Fruit fly (Drosophila melanogaster) whole organism, embryonic: ENCODE results near the gene CG9132.

Experiments used
- CG1024 ChIP-seq: fragments of 200-800 bp; sonication (Bioruptor generic); IDR thresholded peaks from 2 replicates; pipeline ENCODE4 v1.3.6; 2022; ENCODE audit warnings: missing biosample characterization, missing genetic modification characterization
- CG10654 ChIP-seq: fragments of 200-800 bp; sonication (Bioruptor generic); optimal IDR thresholded peaks from 2 replicates; lab custom pipeline; 2016; ENCODE audit warnings: missing biosample characterization, missing genetic modification characterization
- CG11093 ChIP-seq: fragments of 200-800 bp; sonication (Bioruptor generic); IDR thresholded peaks from 3 replicates; pipeline ENCODE4 v1.3.6; 2022; ENCODE audit warnings: missing biosample characterization, missing genetic modification characterization
- CG11696 ChIP-seq: fragments of 200-800 bp; sonication (Bioruptor generic); IDR thresholded peaks from 2 replicates; pipeline ENCODE4 v1.3.6; 2022; ENCODE audit warnings: missing biosample characterization, missing genetic modification characterization
- CG11723 ChIP-seq: fragments of 200-800 bp; sonication (Bioruptor generic); optimal IDR thresholded peaks from 2 replicates; lab custom pipeline; 2017; ENCODE audit warnings: missing biosample characterization, mild to moderate bottlenecking, missing genetic modification characterization
- CG13287 ChIP-seq: fragments of 200-800 bp; sonication (Bioruptor generic); IDR thresholded peaks from 2 replicates; pipeline ENCODE4 v1.3.6; 2022; ENCODE audit warnings: missing biosample characterization, missing genetic modification characterization; ENCODE audit not compliant: partially characterized antibody
- CG13424 ChIP-seq: fragments of 200-800 bp; sonication (Bioruptor generic); optimal IDR thresholded peaks from 2 replicates; lab custom pipeline; 2019; ENCODE audit warnings: missing biosample characterization, mild to moderate bottlenecking, missing genetic modification characterization, moderate library complexity
- CG14965 ChIP-seq: fragments of 200-800 bp; sonication (Bioruptor generic); optimal IDR thresholded peaks from 2 replicates; lab custom pipeline; 2016; ENCODE audit warnings: missing biosample characterization, missing genetic modification characterization, borderline replicate concordance
- CG18262 ChIP-seq: fragments of 200-800 bp; optimal IDR thresholded peaks from 3 replicates; lab custom pipeline; 2019; ENCODE audit warnings: missing biosample characterization, mild to moderate bottlenecking, missing genetic modification characterization, moderate library complexity
- CG2199 ChIP-seq: fragments of 200-800 bp; sonication (Bioruptor generic); IDR thresholded peaks from 3 replicates; pipeline ENCODE4 v1.3.6; 2022; ENCODE audit warnings: missing biosample characterization, missing genetic modification characterization
- CG32767 ChIP-seq: fragments of 200-800 bp; sonication (Bioruptor generic); IDR thresholded peaks from 2 replicates; pipeline ENCODE4 v1.3.6; 2022; ENCODE audit warnings: missing biosample characterization, missing genetic modification characterization
- CG4730 ChIP-seq: fragments of 200-800 bp; sonication (Bioruptor generic); IDR thresholded peaks from 2 replicates; pipeline ENCODE4 v1.3.6; 2022; ENCODE audit warnings: missing biosample characterization, missing genetic modification characterization
- CG4854 ChIP-seq: fragments of 200-800 bp; sonication (Bioruptor generic); optimal IDR thresholded peaks from 2 replicates; lab custom pipeline; 2016; ENCODE audit warnings: missing biosample characterization, missing genetic modification characterization, inconsistent platforms
- CG8089 ChIP-seq: fragments of 200-800 bp; sonication (Bioruptor generic); optimal IDR thresholded peaks from 3 replicates; lab custom pipeline; 2016; ENCODE audit warnings: missing biosample characterization, missing genetic modification characterization
- CG8359 ChIP-seq: fragments of 200-800 bp; sonication (Bioruptor generic); optimal IDR thresholded peaks from 2 replicates; lab custom pipeline; 2017; ENCODE audit warnings: missing biosample characterization, mild to moderate bottlenecking, missing genetic modification characterization, borderline replicate concordance
- CG8478 ChIP-seq: fragments of >200 bp; optimal IDR thresholded peaks from 2 replicates; lab custom pipeline; 2018
- D ChIP-seq, 2 experiments: fragments of 200-800 bp in 1 of 2; fragments of >200 bp in 1 of 2; sonication (Bioruptor generic) in 1 of 2; optimal IDR thresholded peaks; 2 replicates in 1 of 2; 3 replicates in 1 of 2; lab custom pipeline; 2017; ENCODE audit warnings: mild to moderate bottlenecking in 1 of 2, missing biosample characterization in 1 of 2, missing genetic modification characterization in 1 of 2, missing genetic modification reagents in 1 of 2
- Deaf1 ChIP-seq: fragments of 200-800 bp; optimal IDR thresholded peaks from 3 replicates; lab custom pipeline; 2019; ENCODE audit warnings: missing biosample characterization, mild to moderate bottlenecking, missing genetic modification characterization, moderate library complexity
- Dref ChIP-seq: fragments of 200-800 bp; sonication (Bioruptor generic); IDR thresholded peaks from 2 replicates; pipeline ENCODE4 v1.3.6; 2022; ENCODE audit warnings: missing biosample characterization, missing genetic modification characterization
- E2f2 ChIP-seq: fragments of 200-800 bp; sonication (Bioruptor generic); IDR thresholded peaks from 2 replicates; pipeline ENCODE4 v1.3.6; 2022; ENCODE audit warnings: missing biosample characterization, missing genetic modification characterization
- Eip74EF ChIP-seq, 2 experiments: fragments of 200-800 bp in 1 of 2; fragments of >200 bp in 1 of 2; sonication (Bioruptor generic) in 1 of 2; optimal IDR thresholded peaks; 2 replicates each; lab custom pipeline; 2017 to 2019; ENCODE audit warnings: missing biosample characterization in 2 of 2, missing genetic modification characterization in 2 of 2, mild to moderate bottlenecking in 1 of 2, moderate library complexity in 1 of 2
- HLHmδ ChIP-seq: fragments of 200-800 bp; sonication (Bioruptor generic); optimal IDR thresholded peaks from 2 replicates; lab custom pipeline; 2018; ENCODE audit warnings: missing biosample characterization, mild to moderate bottlenecking, missing genetic modification characterization, moderate library complexity
- Hr3 ChIP-seq: fragments of 200-800 bp; sonication (Bioruptor generic); optimal IDR thresholded peaks from 3 replicates; lab custom pipeline; 2016; ENCODE audit warnings: missing biosample characterization, missing genetic modification characterization
- Lhr ChIP-seq: fragments of 200-800 bp; sonication (Bioruptor generic); optimal IDR thresholded peaks from 3 replicates; lab custom pipeline; 2017; ENCODE audit warnings: mild to moderate bottlenecking, missing biosample characterization, missing genetic modification reagents, missing genetic modification characterization
- Lpt ChIP-seq: fragments of >200 bp; optimal IDR thresholded peaks from 2 replicates; lab custom pipeline; 2018; ENCODE audit warnings: missing biosample characterization, missing genetic modification characterization
- Nf-YA ChIP-seq: fragments of 200-800 bp; sonication (Bioruptor generic); IDR thresholded peaks from 2 replicates; pipeline ENCODE4 v1.3.6; 2022; ENCODE audit warnings: missing biosample characterization, missing genetic modification characterization
- Ptx1 ChIP-seq: fragments of 200-800 bp; sonication (Bioruptor generic); IDR thresholded peaks from 2 replicates; pipeline ENCODE4 v1.3.6; 2022; ENCODE audit warnings: missing biosample characterization, missing genetic modification characterization
- Rfx ChIP-seq: fragments of 200-800 bp; sonication (Bioruptor generic); IDR thresholded peaks from 2 replicates; pipeline ENCODE4 v1.3.6; 2022; ENCODE audit warnings: missing biosample characterization, missing genetic modification characterization
- Scr ChIP-seq: fragments of 200-800 bp; sonication (Bioruptor generic); IDR thresholded peaks from 2 replicates; pipeline ENCODE4 v1.3.6; 2022; ENCODE audit warnings: missing biosample characterization, missing genetic modification characterization; ENCODE audit not compliant: partially characterized antibody
- Sox102F ChIP-seq: fragments of 200-800 bp; sonication (Bioruptor generic); optimal IDR thresholded peaks from 2 replicates; lab custom pipeline; 2018; ENCODE audit warnings: missing biosample characterization, mild to moderate bottlenecking, missing genetic modification characterization, moderate library complexity
- YL-1 ChIP-seq: fragments of 200-800 bp; sonication (Bioruptor generic); optimal IDR thresholded peaks from 3 replicates; lab custom pipeline; 2017; ENCODE audit warnings: missing biosample characterization, mild to moderate bottlenecking, missing genetic modification characterization
- amos ChIP-seq: fragments of 200-800 bp; sonication (Bioruptor generic); IDR thresholded peaks from 2 replicates; pipeline ENCODE4 v1.3.6; 2022; ENCODE audit warnings: missing biosample characterization, missing genetic modification characterization; ENCODE audit not compliant: partially characterized antibody
- bigmax ChIP-seq: fragments of 200-800 bp; sonication (Bioruptor generic); optimal IDR thresholded peaks from 2 replicates; lab custom pipeline; 2018; ENCODE audit warnings: missing biosample characterization, mild to moderate bottlenecking, missing genetic modification characterization
- croc ChIP-seq: fragments of 200-800 bp; sonication (Bioruptor generic); conservative IDR thresholded peaks from 3 replicates; pipeline ENCODE4 v1.3.6; 2022; ENCODE audit warnings: missing biosample characterization, missing genetic modification characterization
- crol ChIP-seq: fragments of 200-800 bp; sonication (Bioruptor generic); IDR thresholded peaks from 2 replicates; pipeline ENCODE4 v1.3.6; 2022; ENCODE audit warnings: missing biosample characterization, missing genetic modification characterization
- dmrt99B ChIP-seq: fragments of 200-800 bp; sonication (Bioruptor generic); optimal IDR thresholded peaks from 2 replicates; lab custom pipeline; 2018; ENCODE audit warnings: missing biosample characterization, mild to moderate bottlenecking, missing genetic modification characterization, moderate library complexity
- fd64A ChIP-seq: fragments of 200-800 bp; sonication (Bioruptor generic); optimal IDR thresholded peaks from 3 replicates; lab custom pipeline; 2018; ENCODE audit warnings: missing biosample characterization, mild to moderate bottlenecking, missing genetic modification characterization
- fru ChIP-seq: fragments of >200 bp; optimal IDR thresholded peaks from 2 replicates; lab custom pipeline; 2017
- hkb ChIP-seq, 2 experiments: fragments of 200-800 bp in 1 of 2; fragments of >200 bp in 1 of 2; sonication (Bioruptor generic) in 1 of 2; IDR thresholded peaks in 1 of 2; optimal IDR thresholded peaks in 1 of 2; 2 replicates each; pipeline versions ENCODE4 v1.3.6 to Lab custom; 2017 to 2022; ENCODE audit warnings: missing biosample characterization in 1 of 2, missing genetic modification characterization in 1 of 2
- kah ChIP-seq: fragments of 200-800 bp; sonication (Bioruptor generic); optimal IDR thresholded peaks from 2 replicates; lab custom pipeline; 2018; ENCODE audit warnings: missing biosample characterization, mild to moderate bottlenecking, missing genetic modification characterization
- mld ChIP-seq: fragments of 200-800 bp; sonication (Bioruptor generic); IDR thresholded peaks from 3 replicates; pipeline ENCODE4 v1.3.6; 2022; ENCODE audit warnings: missing biosample characterization, missing genetic modification characterization; ENCODE audit not compliant: partially characterized antibody
- nau ChIP-seq: fragments of 200-800 bp; sonication (Bioruptor generic); optimal IDR thresholded peaks from 3 replicates; lab custom pipeline; 2017; ENCODE audit warnings: missing biosample characterization, mild to moderate bottlenecking, missing genetic modification characterization, missing genetic modification reagents
- nmo ChIP-seq: fragments of 200-800 bp; sonication (Bioruptor generic); optimal IDR thresholded peaks from 2 replicates; lab custom pipeline; 2018; ENCODE audit warnings: missing biosample characterization, mild to moderate bottlenecking, missing genetic modification characterization, moderate library complexity
- pb ChIP-seq: fragments of 200-800 bp; sonication (Bioruptor generic); optimal IDR thresholded peaks from 3 replicates; lab custom pipeline; 2016; ENCODE audit warnings: missing biosample characterization, missing genetic modification characterization
- sisA ChIP-seq: fragments of 200-800 bp; sonication (Bioruptor generic); IDR thresholded peaks from 2 replicates; pipeline ENCODE4 v1.3.6; 2022; ENCODE audit warnings: missing biosample characterization, missing genetic modification characterization
- slbo ChIP-seq: fragments of 200-800 bp; sonication (Bioruptor generic); IDR thresholded peaks from 2 replicates; pipeline ENCODE4 v1.3.6; 2022; ENCODE audit warnings: missing biosample characterization, missing genetic modification characterization
- tap ChIP-seq: fragments of 200-800 bp; optimal IDR thresholded peaks from 3 replicates; lab custom pipeline; 2019; ENCODE audit warnings: missing biosample characterization, mild to moderate bottlenecking, missing genetic modification characterization, moderate library complexity
- trh ChIP-seq: fragments of 200-800 bp; sonication (Bioruptor generic); optimal IDR thresholded peaks from 2 replicates; lab custom pipeline; 2016; ENCODE audit warnings: missing biosample characterization, missing genetic modification characterization
- wor ChIP-seq: fragments of 200-800 bp; sonication (Bioruptor generic); IDR thresholded peaks from 2 replicates; pipeline ENCODE4 v1.3.6; 2022; ENCODE audit warnings: missing biosample characterization, missing genetic modification characterization
- zfh1 ChIP-seq: fragments of 200-800 bp; sonication (Bioruptor generic); IDR thresholded peaks from 3 replicates; pipeline ENCODE4 v1.3.6; 2022; ENCODE audit warnings: missing biosample characterization, missing genetic modification characterization

CG9132 gene

dm6 chrX:16822080-16822479 is 21.6 kb upstream of the CG9132 start (continued):
- no peak for TF ChIP-seq Dref (GFP tag; lab: Robert Waterston, UW)
- peak; percentile 60 for TF ChIP-seq CG13424 (tag; lab: Kevin White, UChicago)
- TF ChIP-seq CG11093: peak; percentile 25; the same call in 1 of the 3 replicates
- TF ChIP-seq Deaf1 (tag; lab: Kevin White, UChicago): no peak
- no peak for TF ChIP-seq pb
- TF ChIP-seq CG8089 (GFP tag; lab: Kevin White, UChicago): no peak
- TF ChIP-seq nmo (GFP tag; lab: Kevin White, UChicago): peak; percentile 65
- TF ChIP-seq fru (lab: Kevin White, UChicago): no peak
- TF ChIP-seq Lpt (GFP tag; lab: Kevin White, UChicago): no peak
- peak; percentile 14; the same call in 1 of the 3 replicates for TF ChIP-seq croc (GFP tag; lab: Robert Waterston, UW)
- peak; percentile 47; the same call in 1 of the 2 replicates for TF ChIP-seq E2f2
- no peak for TF ChIP-seq fd64A (GFP tag; lab: Kevin White, UChicago)
- TF ChIP-seq trh: no peak
- peak; percentile 66 for TF ChIP-seq slbo (GFP tag; lab: Robert Waterston, UW)
- no peak for TF ChIP-seq CG2199 (GFP tag; lab: Robert Waterston, UW)
- peak in 1 of 2 experiments; percentile 38 for TF ChIP-seq Eip74EF (GFP tag; optimal IDR thresholded peaks at IDR 0.05; lab: Kevin White, UChicago)
- TF ChIP-seq hkb (optimal IDR thresholded peaks at IDR 0.05; lab: Kevin White, UChicago): no peak
- peak; percentile 78 for TF ChIP-seq hkb (GFP tag; IDR thresholded peaks at IDR 0.05; lab: Robert Waterston, UW)
- no peak for TF ChIP-seq kah
- no peak for TF ChIP-seq CG11723 (GFP tag; lab: Kevin White, UChicago)
- TF ChIP-seq Rfx (GFP tag; lab: Robert Waterston, UW): peak; percentile 50
- TF ChIP-seq Lhr: no peak
- peak; percentile 39; the same call in 1 of the 2 replicates for TF ChIP-seq CG4730
- no peak for TF ChIP-seq CG14965
- no peak for TF ChIP-seq bigmax (GFP tag; lab: Kevin White, UChicago)
- TF ChIP-seq CG8478: no peak
- no peak for TF ChIP-seq YL-1
- TF ChIP-seq CG11696 (GFP tag; lab: Robert Waterston, UW): no peak
- peak; percentile 42; the same call in 1 of the 2 replicates for TF ChIP-seq Nf-YA (GFP tag; lab: Robert Waterston, UW)
- TF ChIP-seq CG10654 (GFP tag; lab: Kevin White, UChicago): no peak
- TF ChIP-seq tap (tag; lab: Kevin White, UChicago): peak; percentile 50
- peak; percentile 66 for TF ChIP-seq Ptx1 (GFP tag; lab: Robert Waterston, UW)
- peak; percentile 49 for TF ChIP-seq CG18262 (tag; lab: Kevin White, UChicago)
- peak; percentile 45; the same call in 1 of the 3 replicates for TF ChIP-seq zfh1 (GFP tag; lab: Robert Waterston, UW)
- no peak for TF ChIP-seq mld (GFP tag; lab: Robert Waterston, UW)
- 0 out of 2 replicates have a peak, but pooled peaks have one; percentile 35 for TF ChIP-seq CG32767 (GFP tag; lab: Robert Waterston, UW)
- TF ChIP-seq sisA (GFP tag; lab: Robert Waterston, UW): peak; percentile 38
- no peak for TF ChIP-seq CG13287 (GFP tag; lab: Robert Waterston, UW)
- no peak for TF ChIP-seq crol (GFP tag; lab: Robert Waterston, UW)
- no peak for TF ChIP-seq HLHmδ
- TF ChIP-seq Scr (GFP tag; lab: Robert Waterston, UW): no peak
- TF ChIP-seq amos (GFP tag; lab: Robert Waterston, UW): no peak
- TF ChIP-seq nau (GFP tag; lab: Kevin White, UChicago): no peak
- TF ChIP-seq CG4854: no peak
- no peak for TF ChIP-seq CG1024 (GFP tag; lab: Robert Waterston, UW)
- TF ChIP-seq Sox102F (GFP tag; lab: Kevin White, UChicago): peak; percentile 78
- TF ChIP-seq CG8359 (GFP tag; lab: Kevin White, UChicago): no peak
- peak; percentile 24; the same call in 1 of the 2 replicates for TF ChIP-seq wor (GFP tag; lab: Robert Waterston, UW)
- TF ChIP-seq D (optimal IDR thresholded peaks at IDR 0.05; lab: Kevin White, UChicago): no peak
- TF ChIP-seq D (GFP tag; optimal IDR thresholded peaks at IDR 0.05; lab: Kevin White, UChicago): peak; percentile 13
- TF ChIP-seq Hr3 (GFP tag; lab: Kevin White, UChicago): peak; percentile 22
- peak; percentile 70 for TF ChIP-seq dmrt99B (tag; lab: Kevin White, UChicago)
